Fruit fly (Drosophila melanogaster) whole organism, prepupa: ENCODE measurements around the gene mRpL22.

Source experiments
- CG10669 ChIP-seq: fragments of 200-800 bp; sonication (Bioruptor generic); optimal IDR thresholded peaks from 3 replicates; lab custom pipeline; 2018; ENCODE audit warnings: missing biosample characterization, mild to moderate bottlenecking, missing genetic modification characterization, moderate library complexity
- CG11902 ChIP-seq: fragments of 200-800 bp; sonication (Bioruptor generic); optimal IDR thresholded peaks from 3 replicates; lab custom pipeline; 2016; ENCODE audit warnings: missing biosample characterization, missing genetic modification characterization
- CG1621 ChIP-seq: fragments of 200-800 bp; sonication (Bioruptor generic); optimal IDR thresholded peaks from 3 replicates; lab custom pipeline; 2018; ENCODE audit warnings: missing biosample characterization, mild to moderate bottlenecking, missing genetic modification characterization
- CG3032 ChIP-seq: fragments of 200-800 bp; optimal IDR thresholded peaks from 2 replicates; lab custom pipeline; 2019; ENCODE audit warnings: missing biosample characterization, mild to moderate bottlenecking, missing genetic modification characterization, moderate library complexity
- CG31627 ChIP-seq: fragments of 200-800 bp; sonication (Bioruptor generic); optimal IDR thresholded peaks from 3 replicates; lab custom pipeline; 2016; ENCODE audit warnings: missing biosample characterization, missing genetic modification characterization
- CG32006 ChIP-seq: fragments of 200-800 bp; sonication (Bioruptor generic); optimal IDR thresholded peaks from 3 replicates; lab custom pipeline; 2017; ENCODE audit warnings: missing biosample characterization, mild to moderate bottlenecking, missing genetic modification characterization
- CG34406 ChIP-seq: fragments of 200-800 bp; sonication (Bioruptor generic); optimal IDR thresholded peaks from 3 replicates; lab custom pipeline; 2016; ENCODE audit warnings: missing biosample characterization, missing genetic modification characterization
- CG4318 ChIP-seq: fragments of 200-800 bp; sonication (Bioruptor generic); optimal IDR thresholded peaks from 3 replicates; lab custom pipeline; 2017; ENCODE audit warnings: missing biosample characterization, mild to moderate bottlenecking, missing genetic modification characterization
- CG6276 ChIP-seq: fragments of 200-800 bp; sonication (Bioruptor generic); optimal IDR thresholded peaks from 2 replicates; lab custom pipeline; 2017; ENCODE audit warnings: missing biosample characterization, mild to moderate bottlenecking, missing genetic modification characterization
- CG6792 ChIP-seq: fragments of 200-800 bp; sonication (Bioruptor generic); optimal IDR thresholded peaks from 3 replicates; lab custom pipeline; 2016; ENCODE audit warnings: missing biosample characterization, missing genetic modification characterization
- CG6808 ChIP-seq: fragments of 200-800 bp; sonication (Bioruptor generic); optimal IDR thresholded peaks from 3 replicates; lab custom pipeline; 2017; ENCODE audit warnings: missing biosample characterization, missing genetic modification characterization, mild to moderate bottlenecking, moderate library complexity, missing genetic modification reagents
- CG6854 ChIP-seq: fragments of 200-800 bp; sonication (Bioruptor generic); optimal IDR thresholded peaks from 2 replicates; lab custom pipeline; 2017; ENCODE audit warnings: missing biosample characterization, mild to moderate bottlenecking, missing genetic modification characterization
- CG9139 ChIP-seq: fragments of 200-800 bp; sonication (Bioruptor generic); optimal IDR thresholded peaks from 3 replicates; lab custom pipeline; 2017; ENCODE audit warnings: missing biosample characterization, mild to moderate bottlenecking, missing genetic modification characterization
- Eip75B ChIP-seq: fragments of 200-800 bp; sonication (Bioruptor generic); optimal IDR thresholded peaks from 3 replicates; lab custom pipeline; 2016; ENCODE audit warnings: missing biosample characterization, missing genetic modification characterization
- Eip78C ChIP-seq: fragments of 200-800 bp; sonication (Bioruptor generic); peaks from one replicate; lab custom pipeline; 2016; ENCODE audit warnings: missing biosample characterization, missing genetic modification characterization
- Ets21C ChIP-seq: fragments of 200-800 bp; sonication (Bioruptor generic); optimal IDR thresholded peaks from 3 replicates; lab custom pipeline; 2016; ENCODE audit warnings: missing biosample characterization, missing genetic modification characterization
- Ets96B ChIP-seq: fragments of 200-800 bp; optimal IDR thresholded peaks from 2 replicates; lab custom pipeline; 2019; ENCODE audit warnings: missing biosample characterization, mild to moderate bottlenecking, missing genetic modification characterization, moderate library complexity
- Gug ChIP-seq: fragments of 200-800 bp; sonication (Bioruptor generic); IDR thresholded peaks from 2 replicates; pipeline ENCODE4 v1.3.6; 2022; ENCODE audit warnings: missing biosample characterization, missing genetic modification characterization
- Hr38 ChIP-seq: sonication (Bioruptor generic); optimal IDR thresholded peaks from 2 replicates; lab custom pipeline; 2016; ENCODE audit warnings: missing biosample characterization, missing genetic modification characterization
- Hr39 ChIP-seq: fragments of 200-800 bp; sonication (Bioruptor generic); optimal IDR thresholded peaks from 2 replicates; lab custom pipeline; 2016; ENCODE audit warnings: missing biosample characterization, missing genetic modification characterization
- Hr4 ChIP-seq: fragments of 200-800 bp; sonication (Bioruptor generic); optimal IDR thresholded peaks from 3 replicates; lab custom pipeline; 2016; ENCODE audit warnings: missing biosample characterization, missing genetic modification characterization
- Lpt ChIP-seq: fragments of 200-800 bp; sonication (Bioruptor generic); optimal IDR thresholded peaks from 3 replicates; lab custom pipeline; 2016; ENCODE audit warnings: missing biosample characterization, missing genetic modification characterization
- Met ChIP-seq: fragments of 200-800 bp; sonication (Bioruptor generic); optimal IDR thresholded peaks from 3 replicates; lab custom pipeline; 2016; ENCODE audit warnings: missing biosample characterization, missing genetic modification characterization
- OdsH ChIP-seq: fragments of 200-800 bp; sonication (Bioruptor generic); optimal IDR thresholded peaks from 3 replicates; lab custom pipeline; 2016; ENCODE audit warnings: missing biosample characterization, missing genetic modification characterization
- Smox ChIP-seq: fragments of 200-800 bp; sonication (Bioruptor generic); optimal IDR thresholded peaks from 3 replicates; lab custom pipeline; 2016; ENCODE audit warnings: missing biosample characterization, missing genetic modification characterization
- Sox14 ChIP-seq: fragments of 200-800 bp; sonication (Bioruptor generic); optimal IDR thresholded peaks from 3 replicates; lab custom pipeline; 2016; ENCODE audit warnings: missing biosample characterization, missing genetic modification characterization
- Sox15 ChIP-seq: fragments of 200-800 bp; sonication (Bioruptor generic); optimal IDR thresholded peaks from 3 replicates; lab custom pipeline; 2016; ENCODE audit warnings: missing biosample characterization, missing genetic modification characterization
- acj6 ChIP-seq: fragments of 200-800 bp; sonication (Bioruptor generic); optimal IDR thresholded peaks from 3 replicates; lab custom pipeline; 2016; ENCODE audit warnings: missing biosample characterization, missing genetic modification characterization
- cyc ChIP-seq: fragments of 200-800 bp; sonication (Bioruptor generic); optimal IDR thresholded peaks from 3 replicates; lab custom pipeline; 2016; ENCODE audit warnings: missing biosample characterization, missing genetic modification characterization
- dac ChIP-seq: fragments of 200-800 bp; sonication (Bioruptor generic); optimal IDR thresholded peaks from 2 replicates; lab custom pipeline; 2017; ENCODE audit warnings: missing biosample characterization, mild to moderate bottlenecking, missing genetic modification characterization
- dsx ChIP-seq: fragments of 200-800 bp; optimal IDR thresholded peaks from 3 replicates; lab custom pipeline; 2019; ENCODE audit warnings: missing biosample characterization, mild to moderate bottlenecking, missing genetic modification characterization, moderate library complexity; ENCODE audit not compliant: poor library complexity, severe bottlenecking
- fkh ChIP-seq: fragments of 200-800 bp; sonication (Bioruptor generic); optimal IDR thresholded peaks from 3 replicates; lab custom pipeline; 2017; ENCODE audit warnings: missing biosample characterization, mild to moderate bottlenecking, missing genetic modification characterization, moderate library complexity
- lz ChIP-seq: fragments of 200-800 bp; sonication (Bioruptor generic); optimal IDR thresholded peaks from 3 replicates; lab custom pipeline; 2016; ENCODE audit warnings: missing biosample characterization, missing genetic modification characterization
- net ChIP-seq: fragments of 200-800 bp; sonication (Bioruptor generic); optimal IDR thresholded peaks from 3 replicates; lab custom pipeline; 2016; ENCODE audit warnings: missing biosample characterization, missing genetic modification characterization
- pdm3 ChIP-seq: fragments of 200-800 bp; sonication (Bioruptor generic); optimal IDR thresholded peaks from 3 replicates; lab custom pipeline; 2016; ENCODE audit warnings: missing biosample characterization, missing genetic modification characterization
- ss ChIP-seq, 2 experiments: fragments of 200-800 bp; sonication (Bioruptor generic); optimal IDR thresholded peaks; 2 replicates in 1 of 2; 3 replicates in 1 of 2; lab custom pipeline; 2017 to 2018; ENCODE audit warnings: mild to moderate bottlenecking in 2 of 2, missing biosample characterization in 2 of 2, missing genetic modification characterization in 2 of 2, moderate library complexity in 1 of 2
- svp ChIP-seq: fragments of 200-800 bp; sonication (Bioruptor generic); peaks from one replicate; lab custom pipeline; 2016; ENCODE audit warnings: missing biosample characterization, missing genetic modification characterization
- topi ChIP-seq: fragments of 200-800 bp; sonication (Bioruptor generic); optimal IDR thresholded peaks from 3 replicates; lab custom pipeline; 2016; ENCODE audit warnings: missing biosample characterization, missing genetic modification characterization
- vri ChIP-seq: fragments of 200-800 bp; sonication (Bioruptor generic); optimal IDR thresholded peaks from 3 replicates; lab custom pipeline; 2016; ENCODE audit warnings: missing biosample characterization, mild to moderate bottlenecking, missing genetic modification characterization

mRpL22 gene

DNA sequence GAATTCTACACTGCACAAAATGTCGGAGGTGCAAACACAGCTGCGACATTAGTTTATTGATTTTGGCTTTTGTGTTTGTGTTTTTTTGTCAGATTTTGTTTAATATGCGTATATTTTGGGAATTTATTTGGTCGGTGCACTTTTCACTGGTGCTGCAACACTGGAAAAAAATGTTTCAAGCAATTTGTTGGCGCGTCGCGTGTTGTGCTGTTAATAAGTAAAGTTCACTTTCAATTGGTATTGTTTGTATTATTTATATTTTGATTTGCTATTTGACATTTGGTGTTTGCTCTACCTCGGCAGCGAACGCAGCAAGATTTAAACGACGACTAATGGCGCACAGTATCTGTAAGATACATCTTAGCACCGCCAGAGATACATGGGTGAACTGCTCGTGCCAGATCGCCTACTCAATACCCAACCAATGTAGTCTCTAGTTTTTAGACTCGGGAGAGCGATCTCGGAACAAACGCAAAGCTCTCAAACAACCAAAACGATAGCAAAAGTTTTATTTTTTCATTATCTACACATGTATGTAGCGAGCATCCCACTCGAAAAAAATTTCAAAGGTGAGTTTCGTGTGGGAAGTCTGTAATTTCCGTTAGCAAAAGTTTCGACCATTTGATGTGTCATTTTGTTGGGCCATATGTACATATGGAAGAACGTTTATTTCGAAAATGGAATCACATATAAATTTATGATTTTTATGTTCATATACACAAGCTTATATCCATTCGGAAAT, 1.4 kb upstream of the mRpL22 start (continued):
- TF ChIP-seq svp (GFP tag; lab: Kevin White, UChicago) (no peak), pdm3 (GFP tag; lab: Kevin White, UChicago) (peak; percentile 38), Eip78C (GFP tag; lab: Kevin White, UChicago) (peak; percentile 76), lz (no peak), OdsH (GFP tag; lab: Kevin White, UChicago) (peak; percentile 60), dsx (GFP tag; lab: Kevin White, UChicago) (no peak), Eip75B (GFP tag; lab: Kevin White, UChicago) (no peak), acj6 (GFP tag; lab: Kevin White, UChicago) (peak; percentile 50), CG6808 (GFP tag; lab: Kevin White, UChicago) (no peak), CG3032 (peak; percentile 5), vri (GFP tag; lab: Kevin White, UChicago) (no peak), CG34406 (GFP tag; lab: Kevin White, UChicago) (no peak), Hr38 (no peak), CG9139 (GFP tag; lab: Kevin White, UChicago) (no peak), CG4318 (GFP tag; lab: Kevin White, UChicago) (no peak), CG10669 (peak; percentile 22), Smox (GFP tag; lab: Kevin White, UChicago) (no peak), Sox14 (GFP tag; lab: Kevin White, UChicago) (peak; percentile 14), ss (GFP tag; optimal IDR thresholded peaks at IDR 0.05; lab: Kevin White, UChicago) (no peak), cyc (GFP tag; lab: Kevin White, UChicago) (peak; percentile 6), net (peak; percentile 51), Lpt (GFP tag; lab: Kevin White, UChicago) (peak; percentile 56), Sox15 (no peak), CG31627 (GFP tag; lab: Kevin White, UChicago) (no peak), CG6276 (GFP tag; lab: Kevin White, UChicago) (peak; percentile 19), Hr39 (GFP tag; lab: Kevin White, UChicago) (no peak), Hr4 (peak; percentile 68), dac (GFP tag; lab: Kevin White, UChicago) (peak; percentile 18), Ets21C (GFP tag; lab: Kevin White, UChicago) (no peak), CG6854 (no peak), fkh (peak; percentile 55), Met (GFP tag; lab: Kevin White, UChicago) (no peak), topi (no peak), CG1621 (tag; lab: Kevin White, UChicago) (no peak), CG11902 (GFP tag; lab: Kevin White, UChicago) (no peak), CG6792 (GFP tag; lab: Kevin White, UChicago) (peak; percentile 20)

DNA sequence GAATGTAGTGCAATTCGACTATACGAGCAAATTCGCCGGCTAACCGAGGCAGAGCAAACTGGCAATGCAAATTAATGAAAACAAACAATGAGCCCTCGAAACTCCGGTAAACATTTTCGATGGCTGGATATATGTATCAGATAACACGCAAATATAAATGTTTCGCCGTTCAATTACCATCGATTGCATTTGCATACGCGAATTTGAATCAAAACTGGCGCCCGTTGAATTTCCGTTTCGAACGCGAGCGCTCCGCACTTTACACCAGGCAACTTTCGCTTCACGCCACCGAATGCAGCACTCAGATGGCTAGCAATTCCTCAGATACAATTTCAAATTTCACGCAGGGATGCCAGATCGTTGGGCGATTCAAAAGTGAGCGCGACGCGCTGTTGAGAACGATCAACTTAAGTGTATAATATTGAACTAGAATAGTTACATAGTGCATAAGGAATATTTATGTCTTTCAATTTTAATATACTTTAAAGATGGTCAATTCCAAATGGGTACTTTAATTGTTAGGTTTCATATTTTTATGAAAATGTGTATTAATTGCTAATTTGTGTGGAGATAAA, 505 bp upstream of the mRpL22 start, which contains the start of gene if:
Gene if, minus strand, starts transcription at position 294 of the 575 bp plus-strand sequence.
- TF ChIP-seq CG32006 (GFP tag; lab: Kevin White, UChicago) = no peak
- no peak for TF ChIP-seq CG31627 (GFP tag; lab: Kevin White, UChicago)
- no peak for TF ChIP-seq cyc (GFP tag; lab: Kevin White, UChicago)
- TF ChIP-seq Gug = no peak
- TF ChIP-seq Eip78C (GFP tag; lab: Kevin White, UChicago) = peak; percentile 48
- no peak for TF ChIP-seq Ets96B (tag; lab: Kevin White, UChicago)
- TF ChIP-seq, all 60 proteins: peak for 1
